Fruit fly (Drosophila melanogaster): ENCODE measurements around the gene Vps29.

DNA sequence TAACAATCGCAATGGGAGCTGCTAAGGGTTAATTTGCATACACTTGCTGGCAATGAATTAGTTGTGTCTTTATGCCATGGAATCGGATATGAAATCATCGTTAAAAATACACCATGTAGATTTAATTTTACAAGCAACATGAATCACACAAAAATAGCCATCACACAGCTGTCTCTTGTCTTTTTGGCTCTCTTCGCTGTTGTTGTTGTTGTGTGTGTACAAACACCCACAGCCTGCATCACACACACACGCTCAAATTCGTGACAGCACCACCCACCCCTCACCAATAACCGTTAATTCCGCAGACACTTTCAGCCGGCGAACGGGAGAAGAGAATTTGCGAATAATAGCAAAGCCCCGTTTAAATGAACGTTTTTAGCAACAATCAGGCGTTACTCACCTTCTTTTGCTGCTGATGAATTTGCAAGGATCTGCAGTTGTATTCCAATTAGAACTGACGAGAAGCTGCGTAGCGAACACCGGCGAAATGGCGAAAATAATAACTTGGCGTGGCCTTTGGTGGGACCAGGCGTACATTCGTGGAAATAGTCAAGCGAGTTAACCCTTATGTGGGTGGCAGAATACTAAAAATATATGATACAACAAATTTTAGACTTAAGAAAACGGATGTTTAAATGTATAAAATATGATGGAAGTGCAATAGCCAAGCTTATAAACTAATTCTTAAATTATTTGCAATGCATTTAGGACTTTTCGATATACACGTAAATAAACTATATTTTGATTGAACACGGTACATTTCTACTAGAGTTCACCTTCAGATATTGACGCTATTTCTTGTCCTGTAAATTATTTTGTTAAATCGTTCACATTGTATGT, 7.3 kb downstream of the Vps29 start, which contains the start of gene capt:
- no peak for TF ChIP-seq CG8478 (optimal IDR thresholded peaks at IDR 0.05)
- no peak for TF ChIP-seq CTCF (optimal IDR thresholded peaks at IDR 0.05)
